Worm (Caenorhabditis elegans): ENCODE measurements around the gene grd-4.
"Not testable (repeated sequence)": the region's sequence is repeated elsewhere in the genome, so short reads cannot be mapped to it uniquely, and the experiment has no call there.

DNA sequence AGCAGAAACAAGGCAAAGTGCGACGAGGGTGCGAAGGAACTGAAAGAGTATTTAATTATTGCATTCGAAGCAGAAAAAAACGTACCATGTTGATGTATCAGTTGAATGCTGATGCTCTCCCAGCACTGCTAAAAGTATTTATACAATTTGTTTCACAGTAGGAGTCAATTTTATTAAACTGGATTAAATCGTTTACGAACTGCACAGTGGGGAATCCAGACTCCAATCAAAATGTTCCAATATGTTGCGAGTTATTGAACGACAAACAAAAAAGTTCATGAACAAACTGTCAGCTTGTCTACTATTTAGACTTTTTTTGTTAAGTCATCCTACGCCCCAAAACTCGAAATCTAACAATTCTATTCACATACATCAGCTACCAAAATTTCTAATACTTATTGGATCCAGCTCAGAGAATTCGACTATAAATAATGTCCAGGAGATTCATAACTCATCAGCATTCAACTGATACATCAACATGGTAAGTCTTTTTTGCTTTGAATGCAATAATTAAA lies 37.3 kb downstream of the grd-4 start, which contains the start of the genes nspc-4 and nspc-5:
- not testable (repeated sequence) for TF ChIP-seq lin-13 (tag; optimal IDR thresholded peaks at IDR 0.05); sptf-1 (tag; optimal IDR thresholded peaks at IDR 0.05); elt-3 (tag; optimal IDR thresholded peaks at IDR 0.05); ztf-11 (tag; optimal IDR thresholded peaks at IDR 0.05); nhr-76 (tag; optimal IDR thresholded peaks at IDR 0.05); mls-2 (tag; optimal IDR thresholded peaks at IDR 0.05); flh-1 (GFP tag; optimal IDR thresholded peaks at IDR 0.05); ceh-43 (GFP tag; optimal IDR thresholded peaks at IDR 0.05); unc-62 (GFP tag; optimal IDR thresholded peaks at IDR 0.05); drap-1 (GFP tag; optimal IDR thresholded peaks at IDR 0.05); mab-5 (tag; optimal IDR thresholded peaks at IDR 0.05); unc-39 (tag; optimal IDR thresholded peaks at IDR 0.05)

All from whole organism, mixed stage, embryonic.